Worm (Caenorhabditis elegans) whole organism, L1 larva: ENCODE data around the gene Y56A3A.28.

Source experiments
- efl-1 ChIP-seq, 4 experiments: fragments of 150-350 bp; optimal IDR thresholded peaks in 3 of 4; peaks in 1 of 4; 1 replicate in 1 of 4; 2 replicates in 3 of 4; lab custom pipeline; 2014; ENCODE audit warnings: missing biosample characterization in 2 of 4, missing genetic modification characterization in 2 of 4, missing genetic modification reagents in 2 of 4
- fos-1 ChIP-seq: fragments of 150-350 bp; optimal IDR thresholded peaks from 2 replicates; lab custom pipeline; 2014; ENCODE audit warnings: missing biosample characterization, missing genetic modification characterization
- grh-1 ChIP-seq: fragments of 200-800 bp; sonication (Bioruptor generic); IDR thresholded peaks from 2 replicates; pipeline ENCODE4 v1.3.6; 2022; ENCODE audit warnings: missing genetic modification reagents, missing genetic modification characterization, missing compliant biosample characterization
- lin-35 ChIP-seq, 2 experiments: fragments of 150-350 bp; optimal IDR thresholded peaks; 2 replicates each; lab custom pipeline; 2014; ENCODE audit warnings: missing biosample characterization in 2 of 2, missing genetic modification characterization in 2 of 2, missing genetic modification reagents in 2 of 2
- nhr-28 ChIP-seq: fragments of 150-350 bp; optimal IDR thresholded peaks from 2 replicates; lab custom pipeline; 2014; ENCODE audit warnings: missing biosample characterization, missing genetic modification characterization
- nhr-71 ChIP-seq: sonication (generic microtip); optimal IDR thresholded peaks from 2 replicates; lab custom pipeline; 2016; ENCODE audit warnings: mild to moderate bottlenecking, missing genetic modification characterization, moderate library complexity, missing compliant biosample characterization
- snpc-4 ChIP-seq: fragments of 150-350 bp; optimal IDR thresholded peaks from 2 replicates; lab custom pipeline; 2014; ENCODE audit warnings: missing biosample characterization, missing genetic modification characterization
- unc-62 ChIP-seq: fragments of 150-350 bp; optimal IDR thresholded peaks from 2 replicates; lab custom pipeline; 2014; ENCODE audit warnings: missing biosample characterization, missing genetic modification reagents, missing genetic modification characterization
- zag-1 ChIP-seq: fragments of 150-350 bp; optimal IDR thresholded peaks from 2 replicates; lab custom pipeline; 2014; ENCODE audit warnings: missing biosample characterization, missing genetic modification characterization

DNA sequence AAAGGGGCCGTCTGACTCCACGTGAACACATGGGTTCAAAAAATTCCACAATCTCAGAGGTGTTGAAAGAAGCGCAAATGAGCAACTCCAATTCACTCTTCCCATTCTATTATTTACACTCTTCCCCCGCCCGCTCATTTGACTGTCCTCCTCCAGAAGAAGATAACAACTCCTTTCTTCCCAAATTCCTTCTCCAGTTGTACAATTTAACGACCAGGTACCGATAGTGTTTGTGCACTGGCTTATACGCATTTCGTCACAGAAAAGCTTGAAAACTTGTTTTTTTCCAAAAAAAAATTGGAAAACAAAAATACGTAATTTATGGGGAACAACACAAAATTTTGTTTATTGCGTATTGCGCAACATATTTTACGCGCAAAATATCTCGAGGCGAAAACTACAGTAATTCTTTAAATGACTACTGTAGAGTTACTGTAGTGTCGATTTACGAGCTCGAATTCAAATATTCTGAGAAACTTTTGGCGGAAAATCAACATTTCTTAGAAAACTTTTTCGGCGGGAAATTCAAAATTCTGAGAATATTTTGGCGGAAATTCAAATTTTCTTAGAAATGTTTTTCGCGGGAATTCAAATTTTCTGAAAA is 21.8 kb downstream of the Y56A3A.28 start:
- no peak for TF ChIP-seq snpc-4
- TF ChIP-seq grh-1 (GFP tag; lab: Robert Waterston, UW) = no peak
- no peak for TF ChIP-seq fos-1
- no peak for TF ChIP-seq unc-62 (GFP tag; lab: Kevin White, UChicago)
- TF ChIP-seq efl-1 (optimal IDR thresholded peaks at IDR 0.05; lab: Kevin White, UChicago) = no peak
- TF ChIP-seq efl-1 (GFP tag; optimal IDR thresholded peaks at IDR 0.05 in 1 of 2; lab: Kevin White, UChicago) = no peak
- TF ChIP-seq nhr-71 = no peak
- TF ChIP-seq nhr-28 (tag; lab: Kevin White, UChicago) = no peak
- no peak for TF ChIP-seq lin-35 (GFP tag; optimal IDR thresholded peaks at IDR 0.05; lab: Kevin White, UChicago)
- TF ChIP-seq zag-1 (tag; lab: Kevin White, UChicago) = no peak
